Worm (Caenorhabditis elegans): Measurements from ENCODE around the gene ZK1037.6.

ce11 chrV:15318638-15319037 lies 9.0 kb downstream of the ZK1037.6 start, which contains the start of gene nhr-291:
- TF ChIP-seq nhr-77 (tag; optimal IDR thresholded peaks at IDR 0.05) (no peak), hlh-17 (GFP tag; optimal IDR thresholded peaks at IDR 0.05; ENCODE audit: borderline replicate concordance) (no peak)
